Worm (Caenorhabditis elegans) whole organism, L2 larva: Measurements from ENCODE around the gene C33B4.5.

Experiments used
- ZK546.5 ChIP-seq: sonication (generic microtip); optimal IDR thresholded peaks from 2 replicates; lab custom pipeline; 2017; ENCODE audit warnings: missing biosample characterization, missing genetic modification characterization
- alr-1 ChIP-seq: fragments of 150-350 bp; optimal IDR thresholded peaks from 2 replicates; lab custom pipeline; 2014; ENCODE audit warnings: missing biosample characterization, missing genetic modification characterization
- ama-1 ChIP-seq: fragments of 150-350 bp; optimal IDR thresholded peaks from 2 replicates; lab custom pipeline; 2018; ENCODE audit warnings: inconsistent platforms
- egl-27 ChIP-seq: sonication (generic microtip); optimal IDR thresholded peaks from 3 replicates; lab custom pipeline; 2017; ENCODE audit warnings: missing biosample characterization, missing genetic modification reagents, missing genetic modification characterization
- fos-1 ChIP-seq: fragments of 150-350 bp; optimal IDR thresholded peaks from 2 replicates; lab custom pipeline; 2014; ENCODE audit warnings: missing biosample characterization, missing genetic modification characterization
- mdl-1 ChIP-seq, 2 experiments: fragments of 150-350 bp in 1 of 2; sonication (generic microtip) in 1 of 2; optimal IDR thresholded peaks; 2 replicates each; lab custom pipeline; 2017; ENCODE audit warnings: missing biosample characterization in 2 of 2, missing genetic modification characterization in 2 of 2

DNA sequence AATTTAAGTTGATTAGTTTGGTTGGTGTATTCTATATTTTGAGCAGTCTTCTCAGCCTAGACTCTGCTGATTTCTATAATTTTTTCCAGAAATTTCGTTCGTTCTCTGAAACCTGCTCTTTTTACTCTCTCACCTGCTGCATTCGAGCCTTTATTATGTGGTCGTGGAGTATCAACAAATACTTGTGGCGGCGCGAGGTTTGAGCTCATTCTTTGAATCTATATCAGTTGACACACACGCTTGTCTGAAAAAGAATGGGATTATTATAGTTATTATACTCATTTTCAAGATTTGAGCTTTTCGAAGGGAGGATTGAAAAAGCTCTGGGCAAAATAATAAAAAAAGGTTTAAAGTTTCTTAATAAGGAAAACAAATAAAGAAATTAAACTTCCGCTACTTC lies 7.1 kb upstream of the C33B4.5 start:
- TF ChIP-seq fos-1 (tag; lab: Kevin White, UChicago) (no peak), mdl-1 (tag; optimal IDR thresholded peaks at IDR 0.05; lab: Kevin White, UChicago) (no peak), ZK546.5 (tag; lab: Kevin White, UChicago) (no peak), ama-1 (lab: Kevin White, UChicago) (no peak), egl-27 (tag; lab: Kevin White, UChicago) (no peak), alr-1 (tag; lab: Kevin White, UChicago) (no peak)
